Worm (Caenorhabditis elegans): ENCODE data around the gene srh-31.

DNA sequence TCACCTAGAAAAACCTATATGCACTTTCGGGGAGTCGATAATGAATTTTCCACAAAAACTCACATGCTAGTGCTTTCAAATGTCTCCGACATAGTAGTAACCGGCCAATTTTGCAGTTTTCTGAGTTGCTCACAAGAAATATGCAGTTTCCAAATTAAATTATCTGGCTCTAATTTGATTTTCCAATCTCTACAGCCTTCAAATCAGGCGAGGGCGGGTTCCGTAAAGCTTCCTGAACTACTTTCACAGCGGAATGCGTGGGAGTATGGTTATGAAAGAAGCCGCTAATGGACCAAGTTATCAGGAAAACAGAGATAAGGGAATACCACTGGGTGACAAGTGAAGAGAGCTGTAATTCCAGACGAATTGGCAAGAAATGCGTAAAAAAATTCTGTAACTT, 41.2 kb upstream of the srh-31 start, which contains the start of gene F59A1.11:
- TF ChIP-seq dao-5 (tag; optimal IDR thresholded peaks at IDR 0.05) (no peak), him-1 (tag; optimal IDR thresholded peaks at IDR 0.05) (no peak)

All from whole organism, L4/young adult.